Worm (Caenorhabditis elegans) whole organism, L3 larva: ENCODE data around the gene dct-19.

ENCODE experiments used
- daf-12 ChIP-seq: fragments of 150-350 bp; optimal IDR thresholded peaks from 2 replicates; lab custom pipeline; 2014; ENCODE audit warnings: missing biosample characterization, missing genetic modification reagents, missing genetic modification characterization
- nhr-76 ChIP-seq: fragments of 150-350 bp; sonication (generic microtip); optimal IDR thresholded peaks from 5 replicates; lab custom pipeline; 2014; ENCODE audit warnings: missing biosample characterization, missing genetic modification characterization
- ztf-11 ChIP-seq: fragments of 150-350 bp; optimal IDR thresholded peaks from 2 replicates; lab custom pipeline; 2014; ENCODE audit warnings: missing biosample characterization, missing genetic modification characterization

DNA sequence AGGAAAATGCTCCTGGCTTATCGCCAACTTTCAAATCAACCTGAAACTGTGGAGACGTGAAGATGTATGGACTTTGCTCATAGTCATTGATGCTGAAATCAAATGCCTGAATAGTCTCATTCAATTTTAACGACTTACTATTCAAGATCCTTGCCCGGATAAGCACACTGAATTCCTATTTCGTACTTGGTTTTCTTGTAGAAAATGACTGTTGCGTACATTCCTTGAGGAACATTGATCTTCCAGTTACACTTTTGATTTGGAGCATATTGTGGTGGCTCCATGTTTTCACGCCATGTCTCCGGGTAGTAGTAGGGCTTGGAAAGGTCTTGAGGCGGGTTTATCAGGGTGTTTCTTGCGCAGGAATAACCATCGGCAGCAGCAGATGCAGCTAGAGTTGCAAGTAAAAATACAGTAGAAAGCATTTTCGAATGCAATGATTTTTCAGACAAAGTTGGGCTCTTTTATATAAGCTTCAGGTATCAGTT, 28.2 kb upstream of the dct-19 start, which contains the start of gene irg-6:
- TF ChIP-seq daf-12 (no peak), ztf-11 (tag; lab: Kevin White, UChicago) (no peak), nhr-76 (tag; lab: Kevin White, UChicago) (no peak)
